Worm (Caenorhabditis elegans) whole organism, late embryonic: ENCODE measurements around the gene F54C9.11.

Experiments
- ceh-9 ChIP-seq: sonication (generic microtip); optimal IDR thresholded peaks from 2 replicates; lab custom pipeline; 2016; ENCODE audit warnings: mild to moderate bottlenecking, missing genetic modification characterization, inconsistent platforms, missing compliant biosample characterization
- elt-2 ChIP-seq: sonication (generic microtip); optimal IDR thresholded peaks from 2 replicates; lab custom pipeline; 2016; ENCODE audit warnings: missing genetic modification reagents, missing genetic modification characterization, missing compliant biosample characterization
- odd-2 ChIP-seq: sonication (generic microtip); optimal IDR thresholded peaks from 2 replicates; lab custom pipeline; 2017; ENCODE audit warnings: antibody characterized with exemption, mild to moderate bottlenecking, missing genetic modification characterization, missing compliant biosample characterization
- pat-9 ChIP-seq: fragments of 200-800 bp; sonication (Bioruptor generic); optimal IDR thresholded peaks from 2 replicates; lab custom pipeline; 2018; ENCODE audit warnings: mild to moderate bottlenecking, missing genetic modification characterization, moderate library complexity, missing compliant biosample characterization
- ttx-3 ChIP-seq: sonication (generic microtip); optimal IDR thresholded peaks from 2 replicates; lab custom pipeline; 2016; ENCODE audit warnings: missing genetic modification reagents, missing genetic modification characterization, missing compliant biosample characterization

- no peak for TF ChIP-seq ceh-9 (tag; lab: Kevin White, UChicago)
- TF ChIP-seq odd-2 (tag; lab: Kevin White, UChicago): no peak
- no peak for TF ChIP-seq pat-9 (tag; lab: Kevin White, UChicago)
- TF ChIP-seq ttx-3 (tag; lab: Kevin White, UChicago): no peak
- no peak for TF ChIP-seq elt-2 (tag; lab: Kevin White, UChicago)
Measured at ce11 chrII:8581700-8582099, 3.2 kb downstream of the F54C9.11 start, which contains the start of gene arl-1.
